Fruit fly (Drosophila melanogaster): Measurements from ENCODE around the gene CG9004.

The CG9004 gene

DNA sequence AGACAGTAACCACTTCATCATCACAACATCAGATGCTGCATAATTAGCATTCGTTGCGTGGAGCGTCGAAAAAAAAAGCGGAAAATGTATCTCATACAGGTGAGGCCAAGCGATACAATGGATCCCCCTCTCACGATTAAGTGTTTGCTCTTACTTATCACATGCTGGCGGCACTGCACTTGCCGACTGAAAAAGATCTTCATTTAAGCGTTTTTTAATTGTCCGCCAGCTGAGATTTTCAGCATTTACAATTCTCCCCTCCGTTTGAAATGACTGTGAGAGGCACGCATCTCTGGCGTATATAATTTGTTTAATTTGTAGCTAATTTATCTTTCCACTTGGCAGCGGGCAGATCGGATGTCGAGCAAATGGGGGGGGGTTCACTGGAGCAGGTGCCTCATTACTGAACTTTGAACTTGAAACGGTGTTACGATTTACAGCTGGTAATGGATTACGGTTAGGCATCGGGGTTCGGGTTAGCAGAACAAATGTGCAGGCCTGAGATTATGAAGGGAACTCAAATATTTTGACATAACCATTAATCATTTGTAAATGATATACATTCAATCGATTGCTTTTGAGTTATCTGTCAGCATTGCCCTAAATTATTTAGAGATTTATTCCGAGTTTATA, 15.3 kb downstream of the CG9004 start, which contains the start of gene Mzt1 (continued):
- no peak for TF ChIP-seq slp2 (GFP tag; optimal IDR thresholded peaks at IDR 0.05)
- no peak for TF ChIP-seq D19B (GFP tag; optimal IDR thresholded peaks at IDR 0.05)
- TF ChIP-seq kni (GFP tag; optimal IDR thresholded peaks at IDR 0.05) = no peak
- no peak for TF ChIP-seq ase (GFP tag; IDR thresholded peaks at IDR 0.05)
- TF ChIP-seq Nf-YA (GFP tag; IDR thresholded peaks at IDR 0.05) = no peak
- no peak for TF ChIP-seq CG2129 (GFP tag; IDR thresholded peaks at IDR 0.05; ENCODE audit: partially characterized antibody)
- TF ChIP-seq CG18599 (GFP tag; optimal IDR thresholded peaks at IDR 0.05) = no peak
- peak; percentile 50 for TF ChIP-seq Med (GFP tag)
- no peak for TF ChIP-seq stc (GFP tag; IDR thresholded peaks at IDR 0.05)
- TF ChIP-seq tgo (GFP tag; IDR thresholded peaks at IDR 0.05) = no peak
- no peak for TF ChIP-seq her (GFP tag; optimal IDR thresholded peaks at IDR 0.05)
- no peak for TF ChIP-seq dysf (GFP tag; IDR thresholded peaks at IDR 0.05)
- TF ChIP-seq CG14710 (tag; optimal IDR thresholded peaks at IDR 0.05) = no peak
- no peak for TF ChIP-seq yki (optimal IDR thresholded peaks at IDR 0.05)
- TF ChIP-seq CG4820 (GFP tag; optimal IDR thresholded peaks at IDR 0.05) = no peak

dm6 chr3L:2390889-2391288, 17.4 kb downstream of the CG9004 start, which contains the start of the genes CG32298 and CG32299:
TSS of gene CG32298 (minus strand) at chr3L:2390989.
TSS of gene CG32299 (minus strand) at chr3L:2390989.
- TF ChIP-seq gcm (GFP tag; optimal IDR thresholded peaks at IDR 0.05) (peak; percentile 78), eve (GFP tag; optimal IDR thresholded peaks at IDR 0.05) (no peak), danr (GFP tag; IDR thresholded peaks at IDR 0.05) (no peak)

dm6 chr3L:2392745-2393435, 19.4 kb downstream of the CG9004 start:
- TF ChIP-seq CG1529 (GFP tag; optimal IDR thresholded peaks at IDR 0.05) (no peak), CG15269 (tag; optimal IDR thresholded peaks at IDR 0.05) (peak; percentile 23), lab (GFP tag; optimal IDR thresholded peaks at IDR 0.05) (peak; percentile 24), fd102C (GFP tag; optimal IDR thresholded peaks at IDR 0.05) (no peak), Med (GFP tag) (peak; percentile 70), CG8281 (tag; optimal IDR thresholded peaks at IDR 0.05) (peak; percentile 22), CG5245 (GFP tag; optimal IDR thresholded peaks at IDR 0.05) (peak; percentile 40), Sox100B (GFP tag; optimal IDR thresholded peaks at IDR 0.05) (peak; percentile 10), CG7987 (GFP tag; optimal IDR thresholded peaks at IDR 0.05) (peak; percentile 14), Sry-β (GFP tag; optimal IDR thresholded peaks at IDR 0.05) (peak; percentile 9), E2f2 (GFP tag; IDR thresholded peaks at IDR 0.05) (no peak), CG1024 (GFP tag; IDR thresholded peaks at IDR 0.05) (peak; percentile 45; the same call in 1 of the 2 replicates), CG9797 (GFP tag; optimal IDR thresholded peaks at IDR 0.05) (no peak), gcm (GFP tag; optimal IDR thresholded peaks at IDR 0.05) (peak; percentile 81), sd (tag; optimal IDR thresholded peaks at IDR 0.05) (peak; percentile 64), CG6791 (GFP tag; IDR thresholded peaks at IDR 0.05; ENCODE audit: partially characterized antibody) (no peak), CG33213 (GFP tag; optimal IDR thresholded peaks at IDR 0.05) (peak; percentile 23), Xrp1 (GFP tag; IDR thresholded peaks at IDR 0.05) (peak; percentile 23; the same call in 1 of the 2 replicates), eve (GFP tag; optimal IDR thresholded peaks at IDR 0.05) (peak in 1 of 2 experiments; percentile 49), sens (GFP tag) (peak; percentile 79), vvl (GFP tag; IDR thresholded peaks at IDR 0.05) (0 out of 2 replicates have a peak, but pooled peaks have one; percentile 14), CG14441 (GFP tag; IDR thresholded peaks at IDR 0.05) (peak; percentile 26; the same call in 1 of the 2 replicates), CG2129 (GFP tag; IDR thresholded peaks at IDR 0.05; ENCODE audit: partially characterized antibody) (no peak), slbo (GFP tag; IDR thresholded peaks at IDR 0.05) (no peak), grn (GFP tag; optimal IDR thresholded peaks at IDR 0.05) (peak; percentile 60), CG6175 (GFP tag; IDR thresholded peaks at IDR 0.05) (0 out of 3 replicates have a peak, but pooled peaks have one; percentile 49), Lpt (GFP tag; optimal IDR thresholded peaks at IDR 0.05) (no peak), CG5180 (GFP tag; optimal IDR thresholded peaks at IDR 0.05) (peak; percentile 39), CG34376 (GFP tag; optimal IDR thresholded peaks at IDR 0.05) (peak; percentile 11), nau (GFP tag; optimal IDR thresholded peaks at IDR 0.05) (peak; percentile 25), ewg (GFP tag; optimal IDR thresholded peaks at IDR 0.05) (no peak)
